Worm (Caenorhabditis elegans): ENCODE measurements around the gene spp-11.
A peak's percentile ranks its signal among the peaks of the same experiment; 100 is the strongest.

The spp-11 gene

DNA sequence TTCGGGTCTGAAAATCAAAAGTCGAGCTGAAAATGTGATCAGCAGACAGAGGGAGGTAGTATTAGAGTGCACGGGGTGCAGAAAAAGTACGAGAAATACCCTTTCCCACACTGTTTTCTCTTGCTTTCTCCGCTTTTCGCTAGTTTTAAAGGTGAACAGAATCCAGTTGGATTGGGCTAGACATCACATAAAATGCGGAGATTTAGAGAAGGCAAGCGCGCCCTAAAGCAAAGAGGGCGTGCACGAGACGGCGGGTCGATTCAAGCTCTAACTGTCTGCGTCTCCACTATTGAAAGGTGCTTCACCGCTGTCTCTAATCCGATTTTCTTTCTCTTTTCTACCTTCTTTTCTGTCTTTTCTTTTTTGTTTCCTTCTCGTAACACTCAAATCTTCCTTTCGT is 37.1 kb downstream of the spp-11 start (continued):
- TF ChIP-seq hrde-1 (tag; optimal IDR thresholded peaks at IDR 0.05; ENCODE audit: borderline replicate concordance) (no peak), lsl-1 (GFP tag; optimal IDR thresholded peaks at IDR 0.05) (peak; percentile 75), F39B2.1 (GFP tag; IDR thresholded peaks at IDR 0.05) (no peak), attf-3 (GFP tag; conservative IDR thresholded peaks at IDR 0.05) (peak; percentile 45; the same call in 1 of the 2 replicates), tlf-1 (GFP tag; optimal IDR thresholded peaks at IDR 0.05) (peak; percentile 58), tbp1 (GFP tag; optimal IDR thresholded peaks at IDR 0.05) (peak; percentile 68), tbx-9 (tag; optimal IDR thresholded peaks at IDR 0.05; ENCODE audit: borderline replicate concordance) (no peak), ztf-3 (GFP tag; optimal IDR thresholded peaks at IDR 0.05) (no peak), madf-3 (GFP tag; IDR thresholded peaks at IDR 0.05) (0 out of 2 replicates have a peak, but pooled peaks have one; percentile 13), ztf-6 (GFP tag; IDR thresholded peaks at IDR 0.05) (no peak), zim-3 (tag; optimal IDR thresholded peaks at IDR 0.05) (no peak), snpc-4 (GFP tag; optimal IDR thresholded peaks at IDR 0.05) (no peak), snpc-4 (tag; optimal IDR thresholded peaks at IDR 0.05) (peak; percentile 31 to 63 (median 53)), ztf-28 (GFP tag; IDR thresholded peaks at IDR 0.05) (0 out of 2 replicates have a peak, but pooled peaks have one; percentile 6), bed-1 (GFP tag; IDR thresholded peaks at IDR 0.05) (no peak), chd-7 (tag; optimal IDR thresholded peaks at IDR 0.05) (peak; percentile 63), Y67H2A.10 (GFP tag; conservative IDR thresholded peaks at IDR 0.05) (peak; percentile 57; the same call in 1 of the 2 replicates), Y53F4B.3 (GFP tag; IDR thresholded peaks at IDR 0.05) (no peak), F23B12.7 (tag; optimal IDR thresholded peaks at IDR 0.05; ENCODE audit: insufficient read depth) (peak; percentile 95), ztf-18 (tag; optimal IDR thresholded peaks at IDR 0.05) (peak; percentile 75), K12H6.12 (tag; optimal IDR thresholded peaks at IDR 0.05) (peak; percentile 68), ceh-91 (GFP tag; IDR thresholded peaks at IDR 0.05) (peak; percentile 48; the same call in 1 of the 2 replicates), Y53G8AR.9 (GFP tag; conservative IDR thresholded peaks at IDR 0.05) (peak; percentile 42; the same call in 1 of the 2 replicates), B0336.3 (GFP tag; IDR thresholded peaks at IDR 0.05) (peak; percentile 76), nhr-120 (GFP tag; IDR thresholded peaks at IDR 0.05) (no peak), nfya-2 (GFP tag; IDR thresholded peaks at IDR 0.05) (no peak), pha-4 (tag; optimal IDR thresholded peaks at IDR 0.05) (no peak), F22D6.2 (tag; optimal IDR thresholded peaks at IDR 0.05) (no peak), madf-8 (GFP tag; conservative IDR thresholded peaks at IDR 0.05) (peak; percentile 57), F49E8.2 (tag; optimal IDR thresholded peaks at IDR 0.05; ENCODE audit: insufficient read depth) (peak; percentile 89), egl-18 (GFP tag; IDR thresholded peaks at IDR 0.05) (no peak), somi-1 (GFP tag; optimal IDR thresholded peaks at IDR 0.05) (peak; percentile 67), F57C9.4 (tag; optimal IDR thresholded peaks at IDR 0.05) (no peak), mel-28 (tag; optimal IDR thresholded peaks at IDR 0.05; ENCODE audit: borderline replicate concordance) (no peak), hmg-1.2 (GFP tag; IDR thresholded peaks at IDR 0.05) (peak; percentile 97), C17E4.6 (GFP tag; IDR thresholded peaks at IDR 0.05) (no peak), die-1 (tag; optimal IDR thresholded peaks at IDR 0.05) (no peak), unc-130 (GFP tag; optimal IDR thresholded peaks at IDR 0.05) (peak; percentile 15), F37B4.10 (GFP tag; IDR thresholded peaks at IDR 0.05) (no peak), ets-4 (GFP tag; optimal IDR thresholded peaks at IDR 0.05) (no peak), F57A8.1 (GFP tag; optimal IDR thresholded peaks at IDR 0.05) (no peak), unc-62 (GFP tag; optimal IDR thresholded peaks at IDR 0.05) (no peak), nhr-179 (tag; optimal IDR thresholded peaks at IDR 0.05) (no peak), sdz-38 (tag; optimal IDR thresholded peaks at IDR 0.05) (no peak), C06A6.2 (GFP tag; conservative IDR thresholded peaks at IDR 0.05) (0 out of 2 replicates have a peak, but pooled peaks have one; percentile 18), snpc-1.3 (tag; optimal IDR thresholded peaks at IDR 0.05; ENCODE audit: insufficient read depth) (peak; percentile 38), attf-5 (GFP tag; optimal IDR thresholded peaks at IDR 0.05) (peak; percentile 95), T07F8.4 (tag; optimal IDR thresholded peaks at IDR 0.05) (no peak)

Measured in whole organism, young adult.